Fruit fly (Drosophila melanogaster) S2 (cell line): ENCODE results near the gene CG5326.

Experiments
- CG8478 ChIP-seq: fragments of >200 bp; optimal IDR thresholded peaks from 2 replicates; lab custom pipeline; 2018
- CTCF ChIP-seq, 2 experiments: fragments of >200 bp; optimal IDR thresholded peaks; 2 replicates each; lab custom pipeline; 2018

DNA sequence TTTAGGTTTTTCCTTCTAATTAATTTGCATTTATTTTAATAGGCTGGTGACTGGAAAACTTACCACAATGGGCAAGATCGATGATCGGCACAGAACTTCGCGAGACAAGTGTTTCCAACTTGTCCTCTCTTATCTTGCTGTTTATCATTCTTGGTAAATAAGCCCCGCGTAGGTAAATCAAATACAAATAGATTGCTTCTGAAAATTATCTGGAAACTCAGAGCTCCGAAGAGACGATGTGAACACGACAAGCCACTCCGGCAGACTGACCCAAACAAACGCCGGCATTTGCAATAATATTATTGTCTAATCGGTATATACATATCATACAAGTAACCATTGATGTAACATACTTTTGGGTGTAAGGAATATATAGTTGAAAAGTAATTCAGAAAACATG, 9.4 kb downstream of the CG5326 start, which contains the start of gene CG33099:
- no peak for TF ChIP-seq CG8478
- TF ChIP-seq CTCF (optimal IDR thresholded peaks at IDR 0.05; lab: Kevin White, UChicago), result no peak
